Fruit fly (Drosophila melanogaster) whole organism, embryonic: ENCODE data around the gene Dlg5.

Source experiments
- Atf6 ChIP-seq: fragments of 200-800 bp; sonication (Bioruptor generic); IDR thresholded peaks from 2 replicates; pipeline ENCODE4 v1.3.6; 2022; ENCODE audit warnings: missing biosample characterization, missing genetic modification characterization
- Bteb2 ChIP-seq: fragments of 200-800 bp; sonication (Bioruptor generic); optimal IDR thresholded peaks from 2 replicates; lab custom pipeline; 2016; ENCODE audit warnings: missing biosample characterization, missing genetic modification characterization
- CG10979 ChIP-seq: fragments of 200-800 bp; sonication (Bioruptor generic); optimal IDR thresholded peaks from 2 replicates; lab custom pipeline; 2018; ENCODE audit warnings: missing biosample characterization, mild to moderate bottlenecking, missing genetic modification characterization, moderate library complexity
- CG11093 ChIP-seq: fragments of 200-800 bp; sonication (Bioruptor generic); IDR thresholded peaks from 3 replicates; pipeline ENCODE4 v1.3.6; 2022; ENCODE audit warnings: missing biosample characterization, missing genetic modification characterization
- CG11560 ChIP-seq: fragments of 200-800 bp; sonication (Bioruptor generic); IDR thresholded peaks from 3 replicates; pipeline ENCODE4 v1.3.6; 2022; ENCODE audit warnings: missing biosample characterization, missing genetic modification characterization
- CG11723 ChIP-seq: fragments of 200-800 bp; sonication (Bioruptor generic); optimal IDR thresholded peaks from 2 replicates; lab custom pipeline; 2017; ENCODE audit warnings: missing biosample characterization, mild to moderate bottlenecking, missing genetic modification characterization
- CG16863 ChIP-seq: fragments of 200-800 bp; sonication (Bioruptor generic); optimal IDR thresholded peaks from 3 replicates; lab custom pipeline; 2016; ENCODE audit warnings: missing biosample characterization, missing genetic modification characterization
- CG17328 ChIP-seq: fragments of 200-800 bp; sonication (Bioruptor generic); IDR thresholded peaks from 2 replicates; pipeline ENCODE4 v1.3.6; 2022; ENCODE audit warnings: missing biosample characterization, missing genetic modification characterization
- CG17802 ChIP-seq: fragments of 200-800 bp; sonication (Bioruptor generic); optimal IDR thresholded peaks from 2 replicates; lab custom pipeline; 2018; ENCODE audit warnings: missing biosample characterization, mild to moderate bottlenecking, missing genetic modification characterization, moderate library complexity
- CG18262 ChIP-seq: fragments of 200-800 bp; optimal IDR thresholded peaks from 3 replicates; lab custom pipeline; 2019; ENCODE audit warnings: missing biosample characterization, mild to moderate bottlenecking, missing genetic modification characterization, moderate library complexity
- CG18476 ChIP-seq: fragments of 200-800 bp; sonication (Bioruptor generic); optimal IDR thresholded peaks from 2 replicates; lab custom pipeline; 2016; ENCODE audit warnings: missing biosample characterization, mild to moderate bottlenecking, missing genetic modification characterization
- CG2116 ChIP-seq: fragments of 200-800 bp; sonication (Bioruptor generic); optimal IDR thresholded peaks from 3 replicates; lab custom pipeline; 2018; ENCODE audit warnings: missing biosample characterization, mild to moderate bottlenecking, missing genetic modification characterization
- CG2129 ChIP-seq: fragments of 200-800 bp; sonication (Bioruptor generic); IDR thresholded peaks from 2 replicates; pipeline ENCODE4 v1.3.6; 2022; ENCODE audit warnings: missing biosample characterization, missing genetic modification characterization; ENCODE audit not compliant: partially characterized antibody
- CG2889 ChIP-seq: fragments of 200-800 bp; sonication (Bioruptor generic); IDR thresholded peaks from 3 replicates; pipeline ENCODE4 v1.3.6; 2022; ENCODE audit warnings: missing biosample characterization, missing genetic modification characterization
- CG4404 ChIP-seq: fragments of 200-800 bp; sonication (Bioruptor generic); IDR thresholded peaks from 2 replicates; pipeline ENCODE4 v1.3.6; 2022; ENCODE audit warnings: missing biosample characterization, missing genetic modification characterization
- CG4820 ChIP-seq: fragments of 200-800 bp; sonication (Bioruptor generic); optimal IDR thresholded peaks from 3 replicates; lab custom pipeline; 2016; ENCODE audit warnings: missing biosample characterization, missing genetic modification characterization
- CG5245 ChIP-seq: fragments of 200-800 bp; sonication (Bioruptor generic); optimal IDR thresholded peaks from 3 replicates; lab custom pipeline; 2016; ENCODE audit warnings: missing biosample characterization, missing genetic modification characterization
- CG7357 ChIP-seq: fragments of 200-800 bp; sonication (Bioruptor generic); IDR thresholded peaks from 3 replicates; pipeline ENCODE4 v1.3.6; 2022; ENCODE audit warnings: missing biosample characterization, missing genetic modification characterization
- CG7745 ChIP-seq: fragments of 200-800 bp; sonication (Bioruptor generic); optimal IDR thresholded peaks from 2 replicates; lab custom pipeline; 2018; ENCODE audit warnings: missing biosample characterization, mild to moderate bottlenecking, missing genetic modification characterization, moderate library complexity
- CG8924 ChIP-seq: fragments of 200-800 bp; optimal IDR thresholded peaks from 3 replicates; lab custom pipeline; 2019; ENCODE audit warnings: missing biosample characterization, mild to moderate bottlenecking, missing genetic modification characterization, moderate library complexity
- CG9609 ChIP-seq: fragments of 200-800 bp; sonication (Bioruptor generic); optimal IDR thresholded peaks from 3 replicates; lab custom pipeline; 2016; ENCODE audit warnings: missing biosample characterization, missing genetic modification characterization
- CG9727 ChIP-seq: fragments of 200-800 bp; sonication (Bioruptor generic); optimal IDR thresholded peaks from 3 replicates; lab custom pipeline; 2017; ENCODE audit warnings: missing biosample characterization, mild to moderate bottlenecking, missing genetic modification characterization
- CG9817 ChIP-seq: fragments of 200-800 bp; sonication (Bioruptor generic); optimal IDR thresholded peaks from 2 replicates; lab custom pipeline; 2018; ENCODE audit warnings: missing biosample characterization, mild to moderate bottlenecking, missing genetic modification characterization, moderate library complexity
- Chrac-16 ChIP-seq: fragments of 200-800 bp; sonication (Bioruptor generic); optimal IDR thresholded peaks from 3 replicates; lab custom pipeline; 2016; ENCODE audit warnings: missing biosample characterization, missing genetic modification characterization
- D19A ChIP-seq: fragments of 200-800 bp; optimal IDR thresholded peaks from 3 replicates; lab custom pipeline; 2019; ENCODE audit warnings: missing biosample characterization, mild to moderate bottlenecking, missing genetic modification characterization, moderate library complexity
- D19B ChIP-seq: fragments of 200-800 bp; sonication (Bioruptor generic); optimal IDR thresholded peaks from 2 replicates; lab custom pipeline; 2017; ENCODE audit warnings: missing biosample characterization, mild to moderate bottlenecking, missing genetic modification characterization
- Eip74EF ChIP-seq, 2 experiments: fragments of 200-800 bp in 1 of 2; fragments of >200 bp in 1 of 2; sonication (Bioruptor generic) in 1 of 2; optimal IDR thresholded peaks; 2 replicates each; lab custom pipeline; 2017 to 2019; ENCODE audit warnings: missing biosample characterization in 2 of 2, missing genetic modification characterization in 2 of 2, mild to moderate bottlenecking in 1 of 2, moderate library complexity in 1 of 2
- Fer3 ChIP-seq: fragments of 200-800 bp; sonication (Bioruptor generic); optimal IDR thresholded peaks from 2 replicates; lab custom pipeline; 2018; ENCODE audit warnings: missing biosample characterization, mild to moderate bottlenecking, missing genetic modification characterization, moderate library complexity
- Hmr ChIP-seq: fragments of 200-800 bp; sonication (Bioruptor generic); optimal IDR thresholded peaks from 3 replicates; lab custom pipeline; 2017; ENCODE audit warnings: mild to moderate bottlenecking, missing biosample characterization, missing genetic modification reagents, missing genetic modification characterization
- Mad ChIP-seq: fragments of 200-800 bp; sonication (Bioruptor generic); optimal IDR thresholded peaks from 2 replicates; lab custom pipeline; 2016; ENCODE audit warnings: missing biosample characterization, missing genetic modification characterization
- NFAT ChIP-seq: fragments of 200-800 bp; sonication (Bioruptor generic); IDR thresholded peaks from 2 replicates; pipeline ENCODE4 v1.3.6; 2022; ENCODE audit warnings: missing biosample characterization, missing genetic modification characterization
- Nf-YC ChIP-seq: fragments of 200-800 bp; optimal IDR thresholded peaks from 3 replicates; lab custom pipeline; 2019; ENCODE audit warnings: missing biosample characterization, mild to moderate bottlenecking, missing genetic modification characterization, moderate library complexity
- Rx ChIP-seq: fragments of 200-800 bp; sonication (Bioruptor generic); IDR thresholded peaks from 2 replicates; pipeline ENCODE4 v1.3.6; 2022; ENCODE audit warnings: missing biosample characterization, missing genetic modification characterization
- Taf1 ChIP-seq: fragments of 200-800 bp; sonication (Bioruptor generic); IDR thresholded peaks from 2 replicates; pipeline ENCODE4 v1.3.6; 2022; ENCODE audit warnings: missing biosample characterization, missing genetic modification characterization
- Xrp1 ChIP-seq: fragments of 200-800 bp; sonication (Bioruptor generic); IDR thresholded peaks from 2 replicates; pipeline ENCODE4 v1.3.6; 2022; ENCODE audit warnings: missing biosample characterization, missing genetic modification characterization
- bowl ChIP-seq: fragments of 200-800 bp; sonication (Bioruptor generic); IDR thresholded peaks from 2 replicates; pipeline ENCODE4 v1.3.6; 2022; ENCODE audit warnings: missing biosample characterization, missing genetic modification characterization
- cad ChIP-seq: fragments of >200 bp; optimal IDR thresholded peaks from 2 replicates; lab custom pipeline; 2017; ENCODE audit warnings: missing biosample characterization, missing genetic modification characterization
- cas ChIP-seq: fragments of 200-800 bp; sonication (Bioruptor generic); IDR thresholded peaks from 2 replicates; pipeline ENCODE4 v1.3.6; 2022; ENCODE audit warnings: missing biosample characterization, missing genetic modification characterization
- croc ChIP-seq: fragments of 200-800 bp; sonication (Bioruptor generic); conservative IDR thresholded peaks from 3 replicates; pipeline ENCODE4 v1.3.6; 2022; ENCODE audit warnings: missing biosample characterization, missing genetic modification characterization
- dan ChIP-seq: fragments of 200-800 bp; sonication (Bioruptor generic); IDR thresholded peaks from 2 replicates; pipeline ENCODE4 v1.3.6; 2022; ENCODE audit warnings: missing biosample characterization, missing genetic modification characterization
- dimm ChIP-seq: fragments of 200-800 bp; sonication (Bioruptor generic); IDR thresholded peaks from 2 replicates; pipeline ENCODE4 v1.3.6; 2022; ENCODE audit warnings: missing biosample characterization, missing genetic modification characterization
- fd96Cb ChIP-seq: fragments of 200-800 bp; sonication (Bioruptor generic); optimal IDR thresholded peaks from 2 replicates; lab custom pipeline; 2018; ENCODE audit warnings: missing biosample characterization, mild to moderate bottlenecking, missing genetic modification characterization, moderate library complexity
- jigr1 ChIP-seq: fragments of 200-800 bp; sonication (Bioruptor generic); IDR thresholded peaks from 3 replicates; pipeline ENCODE4 v1.3.6; 2022; ENCODE audit warnings: missing biosample characterization, missing genetic modification characterization
- pros ChIP-seq: fragments of 200-800 bp; sonication (Bioruptor generic); optimal IDR thresholded peaks from 3 replicates; lab custom pipeline; 2019; ENCODE audit warnings: missing biosample characterization, mild to moderate bottlenecking, missing genetic modification characterization, moderate library complexity
- rib ChIP-seq: fragments of 200-800 bp; sonication (Bioruptor generic); IDR thresholded peaks from 2 replicates; pipeline ENCODE4 v1.3.6; 2022; ENCODE audit warnings: missing biosample characterization, missing genetic modification characterization
- sc ChIP-seq, 3 experiments: fragments of >200 bp in 2 of 3; fragments of 200-800 bp in 1 of 3; sonication (Bioruptor generic) in 1 of 3; optimal IDR thresholded peaks; 2 replicates in 2 of 3; 3 replicates in 1 of 3; lab custom pipeline; 2017; ENCODE audit warnings: mild to moderate bottlenecking in 1 of 3, missing biosample characterization in 1 of 3, missing genetic modification characterization in 1 of 3, missing genetic modification reagents in 1 of 3
- schlank ChIP-seq: fragments of 200-800 bp; sonication (Bioruptor generic); optimal IDR thresholded peaks from 2 replicates; lab custom pipeline; 2018; ENCODE audit warnings: missing biosample characterization, mild to moderate bottlenecking, missing genetic modification characterization
- sim ChIP-seq: fragments of 200-800 bp; sonication (Bioruptor generic); IDR thresholded peaks from 2 replicates; pipeline ENCODE4 v1.3.6; 2022; ENCODE audit warnings: missing biosample characterization, missing genetic modification characterization
- slou ChIP-seq: fragments of 200-800 bp; sonication (Bioruptor generic); optimal IDR thresholded peaks from 3 replicates; lab custom pipeline; 2016; ENCODE audit warnings: missing biosample characterization, missing genetic modification characterization
- tll ChIP-seq, 2 experiments: fragments of 200-800 bp in 1 of 2; fragments of >200 bp in 1 of 2; sonication (Bioruptor generic) in 1 of 2; optimal IDR thresholded peaks; 2 replicates each; lab custom pipeline; 2017 to 2019; ENCODE audit warnings: missing biosample characterization in 2 of 2, missing genetic modification characterization in 2 of 2, mild to moderate bottlenecking in 1 of 2, moderate library complexity in 1 of 2
- trh ChIP-seq: fragments of 200-800 bp; sonication (Bioruptor generic); optimal IDR thresholded peaks from 2 replicates; lab custom pipeline; 2016; ENCODE audit warnings: missing biosample characterization, missing genetic modification characterization

The Dlg5 gene

dm6 chr2L:11498839-11499238 lies 18.0 kb downstream of the Dlg5 start, which contains the start of gene Cog8 (continued):
- TF ChIP-seq sc (optimal IDR thresholded peaks at IDR 0.05; lab: Kevin White, UChicago) (no peak), sc (GFP tag; optimal IDR thresholded peaks at IDR 0.05; lab: Kevin White, UChicago) (no peak), schlank (no peak), CG9817 (tag; lab: Kevin White, UChicago) (peak; percentile 43), sim (no peak), cas (GFP tag; lab: Robert Waterston, UW) (no peak), Xrp1 (GFP tag; lab: Robert Waterston, UW) (peak; percentile 23; the same call in 1 of the 2 replicates), CG8924 (tag; lab: Kevin White, UChicago) (peak; percentile 26), Fer3 (tag; lab: Kevin White, UChicago) (no peak), NFAT (GFP tag; lab: Robert Waterston, UW) (no peak), tll (GFP tag; optimal IDR thresholded peaks at IDR 0.05; lab: Kevin White, UChicago) (peak in 1 of 2 experiments; percentile 51), jigr1 (no peak), CG4820 (GFP tag; lab: Kevin White, UChicago) (peak; percentile 25), CG18262 (tag; lab: Kevin White, UChicago) (peak; percentile 25), D19B (no peak), Taf1 (GFP tag; lab: Robert Waterston, UW) (no peak), CG7745 (tag; lab: Kevin White, UChicago) (no peak), Atf6 (GFP tag; lab: Robert Waterston, UW) (no peak), CG4404 (no peak; the same call in 1 of the 2 replicates), CG2889 (GFP tag; lab: Robert Waterston, UW) (no peak), CG18476 (GFP tag; lab: Kevin White, UChicago) (no peak), pros (GFP tag; lab: Kevin White, UChicago) (no peak), bowl (GFP tag; lab: Robert Waterston, UW) (no peak), CG2116 (GFP tag; lab: Kevin White, UChicago) (peak; percentile 62), CG10979 (tag; lab: Kevin White, UChicago) (peak; percentile 20), CG11723 (GFP tag; lab: Kevin White, UChicago) (no peak), Bteb2 (GFP tag; lab: Kevin White, UChicago) (peak; percentile 6), CG17328 (GFP tag; lab: Robert Waterston, UW) (no peak), Chrac-16 (GFP tag; lab: Kevin White, UChicago) (peak; percentile 66), D19A (tag; lab: Kevin White, UChicago) (no peak), rib (no peak), Hmr (peak; percentile 57), CG9727 (GFP tag; lab: Kevin White, UChicago) (peak; percentile 17), dimm (no peak), dan (GFP tag; lab: Robert Waterston, UW) (no peak), CG7357 (GFP tag; lab: Robert Waterston, UW) (no peak; the same call in 2 of the 3 replicates), slou (GFP tag; lab: Kevin White, UChicago) (no peak), Rx (GFP tag; lab: Robert Waterston, UW) (no peak), CG11093 (GFP tag; lab: Robert Waterston, UW) (no peak; the same call in 2 of the 3 replicates), cad (GFP tag; lab: Kevin White, UChicago) (peak; percentile 4), CG11560 (tag; lab: Robert Waterston, UW) (no peak), CG2129 (GFP tag; lab: Robert Waterston, UW) (no peak), Nf-YC (tag; lab: Kevin White, UChicago) (peak; percentile 30), Eip74EF (GFP tag; optimal IDR thresholded peaks at IDR 0.05; lab: Kevin White, UChicago) (no peak), CG9609 (GFP tag; lab: Kevin White, UChicago) (peak; percentile 73), CG5245 (GFP tag; lab: Kevin White, UChicago) (no peak), croc (GFP tag; lab: Robert Waterston, UW) (no peak), CG16863 (GFP tag; lab: Kevin White, UChicago) (peak; percentile 47), trh (GFP tag; lab: Kevin White, UChicago) (no peak), fd96Cb (peak; percentile 14), CG17802 (tag; lab: Kevin White, UChicago) (peak; percentile 9), Mad (GFP tag; lab: Kevin White, UChicago) (peak; percentile 66)
